Worm (Caenorhabditis elegans) whole organism, L1 larva: Measurements from ENCODE around the gene T22D1.18.

Experiments used
- C34B4.2 ChIP-seq: sonication (generic microtip); optimal IDR thresholded peaks from 2 replicates; lab custom pipeline; 2017; ENCODE audit warnings: mild to moderate bottlenecking, missing genetic modification characterization, missing compliant biosample characterization
- Y116A8C.19 ChIP-seq: sonication (generic microtip); optimal IDR thresholded peaks from 2 replicates; lab custom pipeline; 2016; ENCODE audit warnings: missing compliant biosample characterization, missing genetic modification characterization, borderline replicate concordance
- aha-1 ChIP-seq: fragments of 150-350 bp; optimal IDR thresholded peaks from 2 replicates; lab custom pipeline; 2014; ENCODE audit warnings: missing biosample characterization, missing genetic modification characterization
- blmp-1 ChIP-seq: fragments of 150-350 bp; optimal IDR thresholded peaks from 2 replicates; lab custom pipeline; 2014; ENCODE audit warnings: missing biosample characterization, missing genetic modification characterization
- ceh-8 ChIP-seq: fragments of 200-800 bp; sonication (Bioruptor generic); optimal IDR thresholded peaks from 2 replicates; lab custom pipeline; 2018; ENCODE audit warnings: mild to moderate bottlenecking, missing genetic modification characterization, moderate library complexity, missing compliant biosample characterization
- ceh-90 ChIP-seq: sonication (generic microtip); optimal IDR thresholded peaks from 2 replicates; lab custom pipeline; 2016; ENCODE audit warnings: missing genetic modification characterization, missing compliant biosample characterization
- ces-1 ChIP-seq: fragments of 150-350 bp; optimal IDR thresholded peaks from 2 replicates; lab custom pipeline; 2014; ENCODE audit warnings: missing biosample characterization, missing genetic modification reagents, missing genetic modification characterization
- dpl-1 ChIP-seq, 3 experiments: fragments of 150-350 bp in 2 of 3; sonication (generic microtip) in 1 of 3; optimal IDR thresholded peaks; 2 replicates each; lab custom pipeline; 2014 to 2017; ENCODE audit warnings: missing biosample characterization in 3 of 3, missing genetic modification characterization in 3 of 3, missing genetic modification reagents in 3 of 3
- dsc-1 ChIP-seq: sonication (generic microtip); optimal IDR thresholded peaks from 2 replicates; lab custom pipeline; 2016; ENCODE audit warnings: mild to moderate bottlenecking, missing genetic modification characterization, missing compliant biosample characterization
- efl-1 ChIP-seq, 4 experiments: fragments of 150-350 bp; optimal IDR thresholded peaks in 3 of 4; peaks in 1 of 4; 1 replicate in 1 of 4; 2 replicates in 3 of 4; lab custom pipeline; 2014; ENCODE audit warnings: missing biosample characterization in 2 of 4, missing genetic modification characterization in 2 of 4, missing genetic modification reagents in 2 of 4
- efl-3 ChIP-seq: fragments of 200-800 bp; sonication (Bioruptor generic); optimal IDR thresholded peaks from 2 replicates; lab custom pipeline; 2018; ENCODE audit warnings: mild to moderate bottlenecking, missing genetic modification characterization, missing compliant biosample characterization
- elt-3 ChIP-seq, 6 experiments: fragments of 150-350 bp in 1 of 6; sonication (generic microtip); optimal IDR thresholded peaks; 2 replicates each; lab custom pipeline; 2017 to 2018; ENCODE audit warnings: missing biosample characterization in 6 of 6, missing genetic modification characterization in 6 of 6, inconsistent platforms in 1 of 6
- ets-5 ChIP-seq: fragments of 200-800 bp; sonication (Bioruptor generic); IDR thresholded peaks from 2 replicates; pipeline ENCODE4 v1.3.6; 2022; ENCODE audit warnings: missing genetic modification characterization, missing compliant biosample characterization
- fkh-10 ChIP-seq: sonication (generic microtip); optimal IDR thresholded peaks from 2 replicates; lab custom pipeline; 2017; ENCODE audit warnings: missing biosample characterization, missing genetic modification reagents, missing genetic modification characterization
- fkh-8 ChIP-seq: sonication (generic microtip); optimal IDR thresholded peaks from 2 replicates; lab custom pipeline; 2016; ENCODE audit warnings: mild to moderate bottlenecking, missing genetic modification characterization, missing compliant biosample characterization
- fos-1 ChIP-seq: fragments of 150-350 bp; optimal IDR thresholded peaks from 2 replicates; lab custom pipeline; 2014; ENCODE audit warnings: missing biosample characterization, missing genetic modification characterization
- grh-1 ChIP-seq: fragments of 200-800 bp; sonication (Bioruptor generic); IDR thresholded peaks from 2 replicates; pipeline ENCODE4 v1.3.6; 2022; ENCODE audit warnings: missing genetic modification reagents, missing genetic modification characterization, missing compliant biosample characterization
- hlh-17 ChIP-seq: fragments of 200-800 bp; sonication (Bioruptor generic); optimal IDR thresholded peaks from 2 replicates; lab custom pipeline; 2018; ENCODE audit warnings: missing genetic modification characterization, mild to moderate bottlenecking, missing compliant biosample characterization, moderate library complexity, borderline replicate concordance
- hpl-2 ChIP-seq: fragments of 150-350 bp; optimal IDR thresholded peaks from 2 replicates; lab custom pipeline; 2014; ENCODE audit warnings: missing biosample characterization, missing genetic modification reagents, missing genetic modification characterization
- irx-1 ChIP-seq: sonication (generic microtip); optimal IDR thresholded peaks from 2 replicates; lab custom pipeline; 2016; ENCODE audit warnings: missing genetic modification characterization, missing compliant biosample characterization
- isw-1 ChIP-seq: fragments of 200-800 bp; sonication (Bioruptor generic); IDR thresholded peaks from 2 replicates; pipeline ENCODE4 v1.3.6; 2022; ENCODE audit warnings: missing genetic modification characterization, missing compliant biosample characterization
- lin-14 ChIP-seq: fragments of 200-800 bp; sonication (Bioruptor generic); optimal IDR thresholded peaks from 2 replicates; lab custom pipeline; 2018; ENCODE audit warnings: mild to moderate bottlenecking, missing genetic modification characterization, moderate library complexity, missing compliant biosample characterization
- lin-15B ChIP-seq: fragments of 150-350 bp; sonication (generic microtip); optimal IDR thresholded peaks from 3 replicates; lab custom pipeline; 2014; ENCODE audit warnings: missing biosample characterization, missing genetic modification characterization
- lin-35 ChIP-seq, 2 experiments: fragments of 150-350 bp; optimal IDR thresholded peaks; 2 replicates each; lab custom pipeline; 2014; ENCODE audit warnings: missing biosample characterization in 2 of 2, missing genetic modification characterization in 2 of 2, missing genetic modification reagents in 2 of 2
- lsy-2 ChIP-seq, 2 experiments: fragments of 150-350 bp; optimal IDR thresholded peaks; 2 replicates each; lab custom pipeline; 2014; ENCODE audit warnings: missing biosample characterization in 2 of 2, missing genetic modification characterization in 2 of 2
- mab-9 ChIP-seq: fragments of 200-800 bp; sonication (Bioruptor generic); IDR thresholded peaks from 2 replicates; pipeline ENCODE4 v1.3.6; 2022; ENCODE audit warnings: missing genetic modification reagents, missing genetic modification characterization, missing compliant biosample characterization
- mef-2 ChIP-seq: fragments of 150-350 bp; optimal IDR thresholded peaks from 2 replicates; lab custom pipeline; 2014; ENCODE audit warnings: missing biosample characterization, missing genetic modification characterization
- nhr-19 ChIP-seq: fragments of 200-800 bp; sonication (Bioruptor generic); conservative IDR thresholded peaks from 2 replicates; pipeline ENCODE4 v1.3.6; 2022; ENCODE audit warnings: missing genetic modification characterization, missing compliant biosample characterization
- nhr-20 ChIP-seq: sonication (generic microtip); optimal IDR thresholded peaks from 2 replicates; lab custom pipeline; 2016; ENCODE audit warnings: mild to moderate bottlenecking, missing genetic modification characterization, missing compliant biosample characterization
- nhr-71 ChIP-seq: sonication (generic microtip); optimal IDR thresholded peaks from 2 replicates; lab custom pipeline; 2016; ENCODE audit warnings: mild to moderate bottlenecking, missing genetic modification characterization, moderate library complexity, missing compliant biosample characterization
- nhr-76 ChIP-seq: sonication (generic microtip); optimal IDR thresholded peaks from 2 replicates; lab custom pipeline; 2017; ENCODE audit warnings: missing biosample characterization, missing genetic modification characterization
- nhr-77 ChIP-seq: fragments of 150-350 bp; optimal IDR thresholded peaks from 2 replicates; lab custom pipeline; 2014; ENCODE audit warnings: missing biosample characterization, missing genetic modification characterization
- pqm-1 ChIP-seq: sonication (generic microtip); optimal IDR thresholded peaks from 3 replicates; lab custom pipeline; 2017; ENCODE audit warnings: missing biosample characterization, missing genetic modification characterization
- skn-1 ChIP-seq: fragments of 150-350 bp; optimal IDR thresholded peaks from 2 replicates; lab custom pipeline; 2014; ENCODE audit warnings: missing biosample characterization, missing genetic modification characterization
- snu-23 ChIP-seq: sonication (generic microtip); optimal IDR thresholded peaks from 2 replicates; lab custom pipeline; 2016; ENCODE audit warnings: missing genetic modification characterization, missing compliant biosample characterization
- sox-4 ChIP-seq: sonication (generic microtip); optimal IDR thresholded peaks from 2 replicates; lab custom pipeline; 2016; ENCODE audit warnings: missing genetic modification characterization, missing compliant biosample characterization
- unc-130 ChIP-seq: fragments of 150-350 bp; optimal IDR thresholded peaks from 2 replicates; lab custom pipeline; 2017; ENCODE audit warnings: missing biosample characterization, missing genetic modification characterization, inconsistent platforms
- unc-30 ChIP-seq: sonication (generic microtip); optimal IDR thresholded peaks from 2 replicates; lab custom pipeline; 2017; ENCODE audit warnings: missing biosample characterization, missing genetic modification characterization
- unc-62 ChIP-seq: fragments of 150-350 bp; optimal IDR thresholded peaks from 2 replicates; lab custom pipeline; 2014; ENCODE audit warnings: missing biosample characterization, missing genetic modification reagents, missing genetic modification characterization
- unc-86 ChIP-seq: sonication (generic microtip); optimal IDR thresholded peaks from 2 replicates; lab custom pipeline; 2016; ENCODE audit warnings: missing genetic modification characterization, missing compliant biosample characterization
- vab-15 ChIP-seq: sonication (generic microtip); optimal IDR thresholded peaks from 2 replicates; lab custom pipeline; 2017; ENCODE audit warnings: missing genotype, mild to moderate bottlenecking, missing genetic modification characterization, missing compliant biosample characterization

T22D1.18 gene

DNA sequence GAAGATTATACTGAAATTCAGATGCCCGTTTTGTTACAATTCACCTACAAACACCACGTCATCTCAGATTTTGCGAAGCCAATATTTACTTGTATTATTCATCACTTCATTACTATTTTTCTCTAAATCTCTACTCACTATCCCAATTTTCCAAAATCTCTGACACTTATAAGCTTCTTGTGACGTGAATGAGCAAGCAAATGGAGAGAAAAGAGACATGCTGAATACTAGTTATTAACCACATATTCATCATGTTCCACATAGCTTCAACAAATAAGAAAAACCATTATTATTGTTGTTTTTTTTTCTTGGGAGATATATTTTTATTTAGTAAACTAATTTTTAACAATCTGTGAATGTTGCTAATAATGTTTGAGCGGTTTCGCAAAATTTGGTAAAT lies 31.3 kb upstream of the T22D1.18 start:
- TF ChIP-seq grh-1 (GFP tag; lab: Robert Waterston, UW) (no peak), C34B4.2 (tag; lab: Kevin White, UChicago) (no peak), vab-15 (tag; lab: Kevin White, UChicago) (no peak), fos-1 (tag; lab: Kevin White, UChicago) (no peak), irx-1 (tag; lab: Kevin White, UChicago) (no peak), sox-4 (tag; lab: Kevin White, UChicago) (peak; percentile 34), efl-3 (no peak), blmp-1 (tag; lab: Kevin White, UChicago) (no peak), dsc-1 (tag; lab: Kevin White, UChicago) (peak; percentile 69), nhr-19 (GFP tag; lab: Robert Waterston, UW) (no peak), unc-86 (no peak), Y116A8C.19 (tag; lab: Kevin White, UChicago) (no peak), efl-1 (optimal IDR thresholded peaks at IDR 0.05; lab: Kevin White, UChicago) (no peak), efl-1 (GFP tag; optimal IDR thresholded peaks at IDR 0.05 in 1 of 2; lab: Kevin White, UChicago) (peak in 1 of 2 experiments; percentile 70), nhr-20 (tag; lab: Kevin White, UChicago) (no peak), nhr-76 (no peak), ets-5 (GFP tag; lab: Robert Waterston, UW) (no peak), ceh-90 (tag; lab: Kevin White, UChicago) (no peak), fkh-8 (peak; percentile 49)

DNA sequence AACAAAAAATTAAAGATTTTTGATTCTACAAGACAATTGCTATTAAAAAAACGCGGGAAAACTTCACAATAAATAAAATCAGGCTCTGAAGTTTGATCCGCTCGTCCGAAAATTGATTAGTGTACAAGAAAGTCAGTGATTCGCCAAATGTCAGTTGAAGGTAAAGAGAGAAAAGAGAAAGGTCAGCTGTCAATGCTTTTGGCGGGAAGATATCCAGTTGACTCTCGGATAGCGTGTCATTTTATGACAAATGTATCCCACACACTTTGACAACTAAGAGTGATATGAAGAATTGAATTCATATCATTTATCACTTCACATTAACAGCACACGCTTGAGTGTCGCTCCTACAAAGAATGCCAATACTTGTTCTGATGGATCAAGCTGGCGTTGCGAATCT lies 26.9 kb upstream of the T22D1.18 start:
- peak in 1 of 2 experiments; percentile 15 for TF ChIP-seq lsy-2 (tag; optimal IDR thresholded peaks at IDR 0.05; lab: Kevin White, UChicago)
- no peak for TF ChIP-seq isw-1 (GFP tag; lab: Robert Waterston, UW)
- TF ChIP-seq fos-1 (tag; lab: Kevin White, UChicago): no peak
- no peak for TF ChIP-seq skn-1 (tag; lab: Kevin White, UChicago)
- TF ChIP-seq dpl-1 (GFP tag; optimal IDR thresholded peaks at IDR 0.05; lab: Kevin White, UChicago): peak in 1 of 3 experiments; percentile 33
- no peak for TF ChIP-seq elt-3 (tag; optimal IDR thresholded peaks at IDR 0.05; lab: Kevin White, UChicago)
- no peak for TF ChIP-seq efl-1 (optimal IDR thresholded peaks at IDR 0.05; lab: Kevin White, UChicago)
- peak in 1 of 2 experiments; percentile 10 for TF ChIP-seq efl-1 (GFP tag; optimal IDR thresholded peaks at IDR 0.05 in 1 of 2; lab: Kevin White, UChicago)
- TF ChIP-seq ceh-8: no peak
- TF ChIP-seq grh-1 (GFP tag; lab: Robert Waterston, UW): no peak
- no peak for TF ChIP-seq nhr-20 (tag; lab: Kevin White, UChicago)
- TF ChIP-seq ets-5 (GFP tag; lab: Robert Waterston, UW): no peak
- peak; percentile 54 for TF ChIP-seq lin-14
- no peak for TF ChIP-seq hlh-17 (GFP tag; lab: Kevin White, UChicago)
- no peak for TF ChIP-seq hpl-2 (GFP tag; lab: Kevin White, UChicago)
- no peak for TF ChIP-seq nhr-77 (tag; lab: Kevin White, UChicago)
- peak; percentile 60 for TF ChIP-seq nhr-71 (tag; lab: Kevin White, UChicago)
- no peak for TF ChIP-seq aha-1 (tag; lab: Kevin White, UChicago)
- TF ChIP-seq snu-23 (GFP tag; lab: Kevin White, UChicago): peak; percentile 23
- TF ChIP-seq lin-35 (GFP tag; optimal IDR thresholded peaks at IDR 0.05; lab: Kevin White, UChicago): peak in 1 of 2 experiments; percentile 4

DNA sequence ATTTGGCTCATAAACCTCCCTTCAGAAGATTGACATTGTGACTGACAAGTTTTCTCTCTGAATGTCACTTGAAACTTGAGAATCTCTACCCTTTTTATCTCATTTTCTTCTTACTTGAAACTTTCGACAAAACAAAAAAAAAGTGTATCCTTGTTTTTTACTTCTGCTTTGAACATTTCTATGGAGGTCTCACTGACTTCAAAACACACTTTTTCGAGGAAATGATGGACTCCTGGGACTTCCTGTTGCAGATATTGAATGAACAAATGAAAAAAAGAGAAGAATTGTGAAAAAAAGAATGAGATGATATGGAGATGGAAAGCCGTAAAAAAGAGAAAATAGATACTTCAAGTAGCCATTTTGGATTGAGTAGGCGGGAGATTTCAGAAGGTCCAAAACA lies 21.1 kb upstream of the T22D1.18 start:
- TF ChIP-seq lin-14 (peak; percentile 35), fkh-10 (GFP tag; lab: Kevin White, UChicago) (peak; percentile 52), sox-4 (tag; lab: Kevin White, UChicago) (no peak)

DNA sequence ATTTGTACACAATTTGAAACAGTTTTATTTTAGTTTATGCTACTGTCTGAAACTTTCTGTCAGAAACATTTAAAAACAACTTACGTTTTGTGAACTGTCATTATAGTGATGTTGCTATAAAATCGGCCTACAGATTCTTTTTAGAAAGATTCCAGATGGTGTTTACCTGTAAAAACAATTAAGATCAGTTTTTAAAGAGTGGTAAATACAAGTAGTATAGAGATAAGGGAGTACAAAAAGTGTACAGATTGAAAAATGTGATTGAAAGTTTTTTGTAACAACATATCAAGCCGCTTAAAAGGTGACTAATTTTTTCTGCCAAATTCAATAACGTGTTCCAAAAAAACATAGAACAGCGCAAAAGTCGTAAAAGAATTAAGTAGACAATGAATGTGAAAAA lies 17.6 kb upstream of the T22D1.18 start, which contains the start of gene npr-12:
TSS of gene npr-12 (minus strand) at position 101 of the 400 bp plus-strand sequence.
- TF ChIP-seq ces-1: no peak
- no peak for TF ChIP-seq pqm-1 (tag; lab: Kevin White, UChicago)
- TF ChIP-seq dsc-1 (tag; lab: Kevin White, UChicago): no peak
- no peak for TF ChIP-seq nhr-19 (GFP tag; lab: Robert Waterston, UW)
- no peak for TF ChIP-seq mef-2 (tag; lab: Kevin White, UChicago)
- TF ChIP-seq unc-30: no peak
- no peak for TF ChIP-seq nhr-71 (tag; lab: Kevin White, UChicago)
- TF ChIP-seq mab-9 (GFP tag; lab: Robert Waterston, UW): no peak
- no peak for TF ChIP-seq elt-3 (tag; optimal IDR thresholded peaks at IDR 0.05; lab: Kevin White, UChicago)
- TF ChIP-seq nhr-76: no peak
- no peak for TF ChIP-seq vab-15 (tag; lab: Kevin White, UChicago)
- no peak for TF ChIP-seq fos-1 (tag; lab: Kevin White, UChicago)
- no peak for TF ChIP-seq hlh-17 (GFP tag; lab: Kevin White, UChicago)
- no peak for TF ChIP-seq unc-130 (tag; lab: Kevin White, UChicago)
- TF ChIP-seq lin-35 (GFP tag; optimal IDR thresholded peaks at IDR 0.05; lab: Kevin White, UChicago): no peak
- TF ChIP-seq lin-15B: no peak
- TF ChIP-seq unc-62 (GFP tag; lab: Kevin White, UChicago): no peak
- TF ChIP-seq, all 84 proteins: peak for 0
